Worm (Caenorhabditis elegans) whole organism, young adult: Measurements from ENCODE around the gene F37A8.5.

ENCODE experiments used
- B0336.3 ChIP-seq: fragments of 200-800 bp; sonication (Bioruptor generic); IDR thresholded peaks from 2 replicates; pipeline ENCODE4 v1.3.6; 2022; ENCODE audit warnings: missing genetic modification characterization, missing compliant biosample characterization
- C06A6.2 ChIP-seq: fragments of 200-800 bp; sonication (Bioruptor generic); conservative IDR thresholded peaks from 2 replicates; pipeline ENCODE4 v1.3.6; 2022; ENCODE audit warnings: missing genetic modification characterization, missing compliant biosample characterization
- F57A8.1 ChIP-seq: fragments of 200-800 bp; sonication (Bioruptor generic); optimal IDR thresholded peaks from 2 replicates; lab custom pipeline; 2018; ENCODE audit warnings: mild to moderate bottlenecking, missing genetic modification characterization, moderate library complexity, missing compliant biosample characterization
- K11D2.4 ChIP-seq: fragments of 200-800 bp; sonication (Bioruptor generic); IDR thresholded peaks from 2 replicates; pipeline ENCODE4 v1.3.6; 2022; ENCODE audit warnings: missing genetic modification reagents, missing genetic modification characterization, missing compliant biosample characterization
- K12H6.12 ChIP-seq: fragments of 200-800 bp; sonication (Bioruptor generic); optimal IDR thresholded peaks from 2 replicates; lab custom pipeline; 2018; ENCODE audit warnings: mild to moderate bottlenecking, missing genetic modification characterization, missing compliant biosample characterization
- Y56A3A.18 ChIP-seq: fragments of 200-800 bp; sonication (Bioruptor generic); IDR thresholded peaks from 2 replicates; pipeline ENCODE4 v1.3.6; 2022; ENCODE audit warnings: missing genetic modification reagents, missing genetic modification characterization, missing compliant biosample characterization
- aptf-3 ChIP-seq: fragments of 200-800 bp; sonication (Bioruptor generic); IDR thresholded peaks from 2 replicates; pipeline ENCODE4 v1.3.6; 2022; ENCODE audit warnings: missing genetic modification characterization, missing compliant biosample characterization
- atf-7 ChIP-seq: sonication (generic microtip); optimal IDR thresholded peaks from 2 replicates; lab custom pipeline; 2017; ENCODE audit warnings: mild to moderate bottlenecking, missing genetic modification characterization, missing compliant biosample characterization
- attf-5 ChIP-seq: fragments of 200-800 bp; sonication (Bioruptor generic); optimal IDR thresholded peaks from 2 replicates; lab custom pipeline; 2018; ENCODE audit warnings: mild to moderate bottlenecking, missing genetic modification characterization, missing compliant biosample characterization
- cebp-1 ChIP-seq, 2 experiments: fragments of 200-800 bp in 1 of 2; sonication (Bioruptor generic) in 1 of 2; sonication (generic microtip) in 1 of 2; IDR thresholded peaks in 1 of 2; optimal IDR thresholded peaks in 1 of 2; 2 replicates each; pipeline versions ENCODE4 v1.3.6 to Lab custom; 2017 to 2022; ENCODE audit warnings: missing compliant biosample characterization in 2 of 2, missing genetic modification characterization in 2 of 2, mild to moderate bottlenecking in 1 of 2, missing genetic modification reagents in 1 of 2, moderate library complexity in 1 of 2
- ceh-27 ChIP-seq: fragments of 200-800 bp; sonication (Bioruptor generic); optimal IDR thresholded peaks from 2 replicates; lab custom pipeline; 2018; ENCODE audit warnings: mild to moderate bottlenecking, missing genetic modification characterization, moderate library complexity, missing compliant biosample characterization
- chd-7 ChIP-seq: sonication (generic microtip); optimal IDR thresholded peaks from 2 replicates; lab custom pipeline; 2016; ENCODE audit warnings: mild to moderate bottlenecking, missing genetic modification characterization, moderate library complexity, missing compliant biosample characterization
- dox-1 ChIP-seq: fragments of 200-800 bp; sonication (Bioruptor generic); IDR thresholded peaks from 2 replicates; pipeline ENCODE4 v1.3.6; 2022; ENCODE audit warnings: missing genetic modification reagents, missing genetic modification characterization, missing compliant biosample characterization
- efl-1 ChIP-seq: fragments of 150-350 bp; optimal IDR thresholded peaks from 2 replicates; lab custom pipeline; 2014; ENCODE audit warnings: missing biosample characterization, missing genetic modification reagents, missing genetic modification characterization
- egl-44 ChIP-seq: fragments of 200-800 bp; sonication (Bioruptor generic); IDR thresholded peaks from 2 replicates; pipeline ENCODE4 v1.3.6; 2022; ENCODE audit warnings: missing genetic modification reagents, missing genetic modification characterization, missing compliant biosample characterization
- hmg-1.2 ChIP-seq: fragments of 200-800 bp; sonication (Bioruptor generic); IDR thresholded peaks from 2 replicates; pipeline ENCODE4 v1.3.6; 2022; ENCODE audit warnings: missing genetic modification reagents, missing genetic modification characterization, missing compliant biosample characterization
- lag-1 ChIP-seq: fragments of 200-800 bp; sonication (Bioruptor generic); IDR thresholded peaks from 2 replicates; pipeline ENCODE4 v1.3.6; 2022; ENCODE audit warnings: missing genetic modification reagents, missing genetic modification characterization, missing compliant biosample characterization
- let-607 ChIP-seq, 2 experiments: fragments of 200-800 bp in 1 of 2; sonication (Bioruptor generic) in 1 of 2; sonication (generic microtip) in 1 of 2; optimal IDR thresholded peaks; 2 replicates each; lab custom pipeline; 2016 to 2018; ENCODE audit warnings: mild to moderate bottlenecking in 2 of 2, missing compliant biosample characterization in 2 of 2, missing genetic modification characterization in 2 of 2, moderate library complexity in 2 of 2, missing genotype in 1 of 2
- lin-26 ChIP-seq: fragments of 200-800 bp; sonication (Bioruptor generic); IDR thresholded peaks from 2 replicates; pipeline ENCODE4 v1.3.6; 2022; ENCODE audit warnings: missing genetic modification reagents, missing genetic modification characterization, missing compliant biosample characterization
- lin-35 ChIP-seq, 3 experiments: fragments of 150-350 bp in 2 of 3; sonication (generic microtip) in 1 of 3; optimal IDR thresholded peaks; 2 replicates each; lab custom pipeline; 2014 to 2018; ENCODE audit warnings: missing biosample characterization in 3 of 3, missing genetic modification characterization in 3 of 3, missing genetic modification reagents in 3 of 3
- lin-40 ChIP-seq: sonication (generic microtip); optimal IDR thresholded peaks from 2 replicates; lab custom pipeline; 2016; ENCODE audit warnings: missing genetic modification characterization, mild to moderate bottlenecking, missing compliant biosample characterization, missing genotype, missing genetic modification reagents
- lin-54 ChIP-seq: fragments of 200-800 bp; sonication (Bioruptor generic); optimal IDR thresholded peaks from 2 replicates; lab custom pipeline; 2018; ENCODE audit warnings: mild to moderate bottlenecking, missing genetic modification characterization, missing compliant biosample characterization
- madf-10 ChIP-seq: sonication (generic microtip); optimal IDR thresholded peaks from 2 replicates; lab custom pipeline; 2016; ENCODE audit warnings: mild to moderate bottlenecking, missing genetic modification characterization, missing compliant biosample characterization
- madf-3 ChIP-seq: fragments of 200-800 bp; sonication (Bioruptor generic); IDR thresholded peaks from 2 replicates; pipeline ENCODE4 v1.3.6; 2022; ENCODE audit warnings: missing genetic modification reagents, missing genetic modification characterization, missing compliant biosample characterization
- madf-6 ChIP-seq: fragments of 200-800 bp; sonication (Bioruptor generic); IDR thresholded peaks from 2 replicates; pipeline ENCODE4 v1.3.6; 2022; ENCODE audit warnings: missing genetic modification reagents, missing genetic modification characterization, missing compliant biosample characterization
- mel-28 ChIP-seq: sonication (generic microtip); optimal IDR thresholded peaks from 2 replicates; lab custom pipeline; 2016; ENCODE audit warnings: borderline replicate concordance, mild to moderate bottlenecking, missing genetic modification characterization, missing compliant biosample characterization
- nfyb-1 ChIP-seq: fragments of 200-800 bp; sonication (Bioruptor generic); IDR thresholded peaks from 2 replicates; pipeline ENCODE4 v1.3.6; 2022; ENCODE audit warnings: missing genetic modification reagents, missing genetic modification characterization, missing compliant biosample characterization
- nhr-80 ChIP-seq: sonication (generic microtip); optimal IDR thresholded peaks from 2 replicates; lab custom pipeline; 2016; ENCODE audit warnings: missing genetic modification characterization, missing compliant biosample characterization
- nhr-90 ChIP-seq: sonication (generic microtip); optimal IDR thresholded peaks from 2 replicates; lab custom pipeline; 2016; ENCODE audit warnings: missing genotype, mild to moderate bottlenecking, missing genetic modification characterization, missing compliant biosample characterization
- pbrm-1 ChIP-seq: fragments of 200-800 bp; sonication (Bioruptor generic); IDR thresholded peaks from 2 replicates; pipeline ENCODE4 v1.3.6; 2022; ENCODE audit warnings: missing genetic modification reagents, missing genetic modification characterization, missing compliant biosample characterization
- pha-4 ChIP-seq: fragments of 150-350 bp; sonication (generic microtip); optimal IDR thresholded peaks from 2 replicates; lab custom pipeline; 2014; ENCODE audit warnings: missing biosample characterization, missing genetic modification reagents, missing genetic modification characterization
- repo-1 ChIP-seq: sonication (generic microtip); optimal IDR thresholded peaks from 2 replicates; lab custom pipeline; 2017; ENCODE audit warnings: mild to moderate bottlenecking, missing genetic modification characterization, missing compliant biosample characterization
- snpc-4 ChIP-seq, 5 experiments: fragments of 150-350 bp in 1 of 5; sonication (generic microtip) in 4 of 5; optimal IDR thresholded peaks; 2 replicates each; lab custom pipeline; 2014 to 2018; ENCODE audit warnings: missing genetic modification characterization in 5 of 5, missing biosample characterization in 3 of 5, antibody characterized with exemption in 2 of 5, mild to moderate bottlenecking in 2 of 5, missing compliant biosample characterization in 2 of 5, missing genotype in 2 of 5, moderate library complexity in 2 of 5, missing genetic modification reagents in 1 of 5
- somi-1 ChIP-seq: fragments of 200-800 bp; sonication (Bioruptor generic); optimal IDR thresholded peaks from 2 replicates; lab custom pipeline; 2018; ENCODE audit warnings: mild to moderate bottlenecking, missing genetic modification characterization, missing compliant biosample characterization
- tbp1 ChIP-seq: fragments of 200-800 bp; sonication (Bioruptor generic); optimal IDR thresholded peaks from 2 replicates; lab custom pipeline; 2018; ENCODE audit warnings: mild to moderate bottlenecking, missing genetic modification characterization, missing compliant biosample characterization
- zfh-2 ChIP-seq: fragments of 200-800 bp; sonication (Bioruptor generic); conservative IDR thresholded peaks from 2 replicates; pipeline ENCODE4 v1.3.6; 2022; ENCODE audit warnings: missing genetic modification reagents, missing genetic modification characterization, missing compliant biosample characterization
- ztf-18 ChIP-seq: sonication (generic microtip); optimal IDR thresholded peaks from 2 replicates; lab custom pipeline; 2016; ENCODE audit warnings: missing genotype, mild to moderate bottlenecking, missing genetic modification characterization, missing compliant biosample characterization
- ztf-26 ChIP-seq: sonication (generic microtip); optimal IDR thresholded peaks from 2 replicates; lab custom pipeline; 2017; ENCODE audit warnings: missing genetic modification characterization, missing compliant biosample characterization

The F37A8.5 gene

ce11 chrIII:3979980-3980631, 23.7 kb downstream of the F37A8.5 start:
- TF ChIP-seq ztf-18 (tag; lab: Kevin White, UChicago): peak; percentile 3
- TF ChIP-seq let-607 (tag; optimal IDR thresholded peaks at IDR 0.05; lab: Kevin White, UChicago): peak in 1 of 2 experiments; percentile 49
- TF ChIP-seq madf-3 (GFP tag; lab: Robert Waterston, UW): no peak
- peak in 1 of 3 experiments; percentile 48 for TF ChIP-seq lin-35 (GFP tag; optimal IDR thresholded peaks at IDR 0.05; lab: Kevin White, UChicago)
- TF ChIP-seq madf-6 (GFP tag; lab: Robert Waterston, UW): 0 out of 2 replicates have a peak, but pooled peaks have one; percentile 24
- no peak for TF ChIP-seq Y56A3A.18 (GFP tag; lab: Robert Waterston, UW)
- peak; percentile 54; the same call in 1 of the 2 replicates for TF ChIP-seq B0336.3 (GFP tag; lab: Robert Waterston, UW)
- TF ChIP-seq mel-28 (tag; lab: Kevin White, UChicago): no peak
- TF ChIP-seq lin-26: 0 out of 2 replicates have a peak, but pooled peaks have one; percentile 19
- no peak for TF ChIP-seq egl-44 (GFP tag; lab: Robert Waterston, UW)
- peak; percentile 83; the same call in 1 of the 2 replicates for TF ChIP-seq hmg-1.2 (GFP tag; lab: Robert Waterston, UW)
- no peak for TF ChIP-seq nhr-90 (tag; lab: Kevin White, UChicago)
- peak; percentile 69 for TF ChIP-seq K12H6.12 (tag; lab: Kevin White, UChicago)
- TF ChIP-seq madf-10 (tag; lab: Kevin White, UChicago): peak; percentile 36
- TF ChIP-seq ztf-26: peak; percentile 58
- no peak for TF ChIP-seq pha-4
- TF ChIP-seq repo-1 (tag; lab: Kevin White, UChicago): peak; percentile 57
- TF ChIP-seq K11D2.4 (GFP tag; lab: Robert Waterston, UW): peak; percentile 71; the same call in 1 of the 2 replicates
- peak; percentile 40 for TF ChIP-seq chd-7 (tag; lab: Kevin White, UChicago)
- TF ChIP-seq ceh-27 (GFP tag; lab: Kevin White, UChicago): peak; percentile 15
- TF ChIP-seq nfyb-1: peak; percentile 63; the same call in 1 of the 2 replicates
- peak; percentile 75 for TF ChIP-seq dox-1 (GFP tag; lab: Robert Waterston, UW)
- peak; percentile 3 for TF ChIP-seq somi-1 (GFP tag; lab: Kevin White, UChicago)
- TF ChIP-seq attf-5: peak; percentile 77
- TF ChIP-seq lag-1 (GFP tag; lab: Robert Waterston, UW): no peak
- TF ChIP-seq lin-54 (GFP tag; lab: Kevin White, UChicago): peak; percentile 37
- peak; percentile 5 for TF ChIP-seq efl-1 (GFP tag; lab: Kevin White, UChicago)
- TF ChIP-seq aptf-3 (GFP tag; lab: Robert Waterston, UW): no peak
- peak; percentile 25; the same call in 1 of the 2 replicates for TF ChIP-seq cebp-1 (GFP tag; IDR thresholded peaks at IDR 0.05; lab: Robert Waterston, UW)
- peak; percentile 67 for TF ChIP-seq cebp-1 (tag; optimal IDR thresholded peaks at IDR 0.05; lab: Kevin White, UChicago)
- peak; percentile 70 for TF ChIP-seq nhr-80
- 0 out of 2 replicates have a peak, but pooled peaks have one; percentile 21 for TF ChIP-seq pbrm-1
- peak; percentile 37 for TF ChIP-seq atf-7
- peak; percentile 27 for TF ChIP-seq tbp1 (GFP tag; lab: Kevin White, UChicago)
- TF ChIP-seq zfh-2 (GFP tag; lab: Robert Waterston, UW): peak; percentile 88
- peak; percentile 69 for TF ChIP-seq lin-40
- no peak for TF ChIP-seq snpc-4 (GFP tag; optimal IDR thresholded peaks at IDR 0.05; lab: Kevin White, UChicago)
- peak in 3 of 4 experiments; percentile 13 to 31 (median 21) for TF ChIP-seq snpc-4 (tag; optimal IDR thresholded peaks at IDR 0.05; lab: Kevin White, UChicago)
- no peak for TF ChIP-seq F57A8.1
- 0 out of 2 replicates have a peak, but pooled peaks have one; percentile 47 for TF ChIP-seq C06A6.2 (GFP tag; lab: Robert Waterston, UW)
